Worm (Caenorhabditis elegans): ENCODE results near the gene rbx-1.

- TF ChIP-seq mab-5 (tag; optimal IDR thresholded peaks at IDR 0.05) (no peak), lin-39 (tag; optimal IDR thresholded peaks at IDR 0.05) (no peak), sma-9 (GFP tag; optimal IDR thresholded peaks at IDR 0.05) (no peak), sma-9 (tag; optimal IDR thresholded peaks at IDR 0.05) (no peak), snpc-4 (tag; optimal IDR thresholded peaks at IDR 0.05) (no peak), ama-1 (optimal IDR thresholded peaks at IDR 0.05) (no peak), nhr-237 (tag; optimal IDR thresholded peaks at IDR 0.05) (no peak), skn-1 (tag; optimal IDR thresholded peaks at IDR 0.05) (no peak), zag-1 (tag; optimal IDR thresholded peaks at IDR 0.05) (no peak), elt-1 (tag; optimal IDR thresholded peaks at IDR 0.05) (no peak), nhr-10 (tag; optimal IDR thresholded peaks at IDR 0.05) (no peak), fos-1 (tag; optimal IDR thresholded peaks at IDR 0.05) (peak; percentile 80), ceh-16 (tag; optimal IDR thresholded peaks at IDR 0.05) (no peak), nhr-23 (tag; optimal IDR thresholded peaks at IDR 0.05) (no peak)
Observed at ce11 chrV:9712418-9713173, 22.3 kb upstream of the rbx-1 start.
